Fruit fly (Drosophila melanogaster): ENCODE measurements around the gene Diedel2.

- TF ChIP-seq h (GFP tag; optimal IDR thresholded peaks at IDR 0.05) (peak; percentile 43), usp (GFP tag; optimal IDR thresholded peaks at IDR 0.05) (no peak), tai (GFP tag; optimal IDR thresholded peaks at IDR 0.05) (no peak), Myc (optimal IDR thresholded peaks at IDR 0.05) (no peak), psq (GFP tag; optimal IDR thresholded peaks at IDR 0.05) (no peak), sage (GFP tag; optimal IDR thresholded peaks at IDR 0.05) (no peak)
Measured at dm6 chr3R:29617197-29617596, 8.9 kb downstream of the Diedel2 start.

Measured in whole organism, wandering third instar larva.